Fruit fly (Drosophila melanogaster) whole organism, prepupa: ENCODE results near the gene Glg1.
A peak's percentile ranks its signal among the peaks of the same experiment; 100 is the strongest.

ENCODE experiments used
- CG10631 ChIP-seq: fragments of 200-800 bp; sonication (Bioruptor generic); optimal IDR thresholded peaks from 2 replicates; lab custom pipeline; 2016; ENCODE audit warnings: missing biosample characterization, missing genetic modification characterization
- CG10669 ChIP-seq: fragments of 200-800 bp; sonication (Bioruptor generic); optimal IDR thresholded peaks from 3 replicates; lab custom pipeline; 2018; ENCODE audit warnings: missing biosample characterization, mild to moderate bottlenecking, missing genetic modification characterization, moderate library complexity
- CG15336 ChIP-seq: fragments of 200-800 bp; sonication (Bioruptor generic); IDR thresholded peaks from 2 replicates; pipeline ENCODE4 v1.3.6; 2022; ENCODE audit warnings: missing biosample characterization, missing genetic modification characterization
- CG34406 ChIP-seq: fragments of 200-800 bp; sonication (Bioruptor generic); optimal IDR thresholded peaks from 3 replicates; lab custom pipeline; 2016; ENCODE audit warnings: missing biosample characterization, missing genetic modification characterization
- CG3919 ChIP-seq: fragments of 200-800 bp; sonication (Bioruptor generic); optimal IDR thresholded peaks from 3 replicates; lab custom pipeline; 2016; ENCODE audit warnings: missing biosample characterization, missing genetic modification characterization
- CG4318 ChIP-seq: fragments of 200-800 bp; sonication (Bioruptor generic); optimal IDR thresholded peaks from 3 replicates; lab custom pipeline; 2017; ENCODE audit warnings: missing biosample characterization, mild to moderate bottlenecking, missing genetic modification characterization
- CG6854 ChIP-seq: fragments of 200-800 bp; sonication (Bioruptor generic); optimal IDR thresholded peaks from 2 replicates; lab custom pipeline; 2017; ENCODE audit warnings: missing biosample characterization, mild to moderate bottlenecking, missing genetic modification characterization
- CG7368 ChIP-seq: fragments of 200-800 bp; sonication (Bioruptor generic); optimal IDR thresholded peaks from 3 replicates; lab custom pipeline; 2016; ENCODE audit warnings: missing biosample characterization, missing genetic modification characterization
- CG8319 ChIP-seq: fragments of 200-800 bp; sonication (Bioruptor generic); optimal IDR thresholded peaks from 3 replicates; lab custom pipeline; 2016; ENCODE audit warnings: missing biosample characterization, missing genetic modification characterization
- CG8632 ChIP-seq: fragments of 200-800 bp; sonication (Bioruptor generic); optimal IDR thresholded peaks from 3 replicates; lab custom pipeline; 2016; ENCODE audit warnings: missing biosample characterization, missing genetic modification characterization
- Eip75B ChIP-seq: fragments of 200-800 bp; sonication (Bioruptor generic); optimal IDR thresholded peaks from 3 replicates; lab custom pipeline; 2016; ENCODE audit warnings: missing biosample characterization, missing genetic modification characterization
- Ets96B ChIP-seq: fragments of 200-800 bp; optimal IDR thresholded peaks from 2 replicates; lab custom pipeline; 2019; ENCODE audit warnings: missing biosample characterization, mild to moderate bottlenecking, missing genetic modification characterization, moderate library complexity
- Hr38 ChIP-seq: sonication (Bioruptor generic); optimal IDR thresholded peaks from 2 replicates; lab custom pipeline; 2016; ENCODE audit warnings: missing biosample characterization, missing genetic modification characterization
- Hr39 ChIP-seq: fragments of 200-800 bp; sonication (Bioruptor generic); optimal IDR thresholded peaks from 2 replicates; lab custom pipeline; 2016; ENCODE audit warnings: missing biosample characterization, missing genetic modification characterization
- Hr4 ChIP-seq: fragments of 200-800 bp; sonication (Bioruptor generic); optimal IDR thresholded peaks from 3 replicates; lab custom pipeline; 2016; ENCODE audit warnings: missing biosample characterization, missing genetic modification characterization
- Met ChIP-seq: fragments of 200-800 bp; sonication (Bioruptor generic); optimal IDR thresholded peaks from 3 replicates; lab custom pipeline; 2016; ENCODE audit warnings: missing biosample characterization, missing genetic modification characterization
- achi ChIP-seq: fragments of 200-800 bp; sonication (Bioruptor generic); optimal IDR thresholded peaks from 3 replicates; lab custom pipeline; 2016; ENCODE audit warnings: missing biosample characterization, missing genetic modification characterization
- acj6 ChIP-seq: fragments of 200-800 bp; sonication (Bioruptor generic); optimal IDR thresholded peaks from 3 replicates; lab custom pipeline; 2016; ENCODE audit warnings: missing biosample characterization, missing genetic modification characterization
- cyc ChIP-seq: fragments of 200-800 bp; sonication (Bioruptor generic); optimal IDR thresholded peaks from 3 replicates; lab custom pipeline; 2016; ENCODE audit warnings: missing biosample characterization, missing genetic modification characterization
- dac ChIP-seq: fragments of 200-800 bp; sonication (Bioruptor generic); optimal IDR thresholded peaks from 2 replicates; lab custom pipeline; 2017; ENCODE audit warnings: missing biosample characterization, mild to moderate bottlenecking, missing genetic modification characterization
- dsx ChIP-seq: fragments of 200-800 bp; optimal IDR thresholded peaks from 3 replicates; lab custom pipeline; 2019; ENCODE audit warnings: missing biosample characterization, mild to moderate bottlenecking, missing genetic modification characterization, moderate library complexity; ENCODE audit not compliant: poor library complexity, severe bottlenecking
- eg ChIP-seq: fragments of 200-800 bp; sonication (Bioruptor generic); IDR thresholded peaks from 3 replicates; pipeline ENCODE4 v1.3.6; 2022; ENCODE audit warnings: missing biosample characterization, missing genetic modification characterization
- fd59A ChIP-seq: fragments of 200-800 bp; sonication (Bioruptor generic); optimal IDR thresholded peaks from 2 replicates; lab custom pipeline; 2017; ENCODE audit warnings: missing biosample characterization, mild to moderate bottlenecking, missing genetic modification characterization, missing genetic modification reagents
- fkh ChIP-seq: fragments of 200-800 bp; sonication (Bioruptor generic); optimal IDR thresholded peaks from 3 replicates; lab custom pipeline; 2017; ENCODE audit warnings: missing biosample characterization, mild to moderate bottlenecking, missing genetic modification characterization, moderate library complexity
- lz ChIP-seq: fragments of 200-800 bp; sonication (Bioruptor generic); optimal IDR thresholded peaks from 3 replicates; lab custom pipeline; 2016; ENCODE audit warnings: missing biosample characterization, missing genetic modification characterization
- net ChIP-seq: fragments of 200-800 bp; sonication (Bioruptor generic); optimal IDR thresholded peaks from 3 replicates; lab custom pipeline; 2016; ENCODE audit warnings: missing biosample characterization, missing genetic modification characterization
- ss ChIP-seq, 2 experiments: fragments of 200-800 bp; sonication (Bioruptor generic); optimal IDR thresholded peaks; 2 replicates in 1 of 2; 3 replicates in 1 of 2; lab custom pipeline; 2017 to 2018; ENCODE audit warnings: mild to moderate bottlenecking in 2 of 2, missing biosample characterization in 2 of 2, missing genetic modification characterization in 2 of 2, moderate library complexity in 1 of 2
- svp ChIP-seq: fragments of 200-800 bp; sonication (Bioruptor generic); peaks from one replicate; lab custom pipeline; 2016; ENCODE audit warnings: missing biosample characterization, missing genetic modification characterization
- topi ChIP-seq: fragments of 200-800 bp; sonication (Bioruptor generic); optimal IDR thresholded peaks from 3 replicates; lab custom pipeline; 2016; ENCODE audit warnings: missing biosample characterization, missing genetic modification characterization
- vri ChIP-seq: fragments of 200-800 bp; sonication (Bioruptor generic); optimal IDR thresholded peaks from 3 replicates; lab custom pipeline; 2016; ENCODE audit warnings: missing biosample characterization, mild to moderate bottlenecking, missing genetic modification characterization

The Glg1 gene

DNA sequence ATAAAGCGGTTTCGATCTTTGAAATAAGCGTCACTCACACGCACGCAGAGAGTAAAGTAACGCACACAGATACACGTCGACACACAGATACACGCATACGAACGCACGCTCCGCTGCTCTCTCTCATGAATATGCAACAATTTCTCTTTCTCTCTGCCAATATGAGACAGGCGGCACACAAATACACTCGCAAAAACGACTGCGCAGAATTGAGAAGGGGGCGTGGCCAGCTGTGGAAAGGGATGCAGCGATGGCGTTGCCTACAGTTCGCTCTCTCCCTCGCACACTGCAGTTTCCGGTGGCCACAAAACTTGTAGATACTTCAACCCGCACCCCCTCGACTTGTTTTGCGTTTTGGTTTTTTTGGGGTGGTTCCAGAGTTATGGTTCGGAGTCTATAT, 27.7 kb downstream of the Glg1 start (continued):
- peak; percentile 73 for TF ChIP-seq Eip75B (GFP tag; lab: Kevin White, UChicago)
- no peak for TF ChIP-seq Hr38 (GFP tag; lab: Kevin White, UChicago)
- no peak for TF ChIP-seq svp
- peak; percentile 92 for TF ChIP-seq CG6854 (GFP tag; lab: Kevin White, UChicago)
- peak; percentile 73 for TF ChIP-seq acj6 (GFP tag; lab: Kevin White, UChicago)
- no peak for TF ChIP-seq CG10631 (GFP tag; lab: Kevin White, UChicago)
- TF ChIP-seq topi (GFP tag; lab: Kevin White, UChicago): peak; percentile 63
- TF ChIP-seq Hr4: peak; percentile 23
- TF ChIP-seq vri (GFP tag; lab: Kevin White, UChicago): no peak
- TF ChIP-seq CG7368 (GFP tag; lab: Kevin White, UChicago): peak; percentile 87
- peak; percentile 83 for TF ChIP-seq net
- no peak for TF ChIP-seq Ets96B (tag; lab: Kevin White, UChicago)
- peak; percentile 71 for TF ChIP-seq lz (GFP tag; lab: Kevin White, UChicago)
- TF ChIP-seq fd59A (GFP tag; lab: Kevin White, UChicago): peak; percentile 41
- peak; percentile 59 for TF ChIP-seq dac
- TF ChIP-seq CG15336: peak; percentile 54; the same call in 1 of the 2 replicates
- TF ChIP-seq CG3919: peak; percentile 89
- peak; percentile 65 for TF ChIP-seq Hr39
- peak; percentile 83 for TF ChIP-seq eg (GFP tag; lab: Robert Waterston, UW)

- TF ChIP-seq fkh (GFP tag; lab: Kevin White, UChicago) (peak; percentile 23), Hr4 (no peak)
These were observed 29.5 kb downstream of the Glg1 start for dm6 chr3L:21477866-21478265.

- TF ChIP-seq dsx (peak; percentile 66), fkh (GFP tag; lab: Kevin White, UChicago) (peak; percentile 75), ss (GFP tag; optimal IDR thresholded peaks at IDR 0.05; lab: Kevin White, UChicago) (no peak)
These were observed 30.8 kb downstream of the Glg1 start, which contains the start of gene croc for dm6 chr3L:21476429-21477006. croc (minus strand) TSS chr3L:21476479.

- TF ChIP-seq CG8319 (GFP tag; lab: Kevin White, UChicago) (no peak), fkh (GFP tag; lab: Kevin White, UChicago) (peak; percentile 1), achi (no peak), topi (GFP tag; lab: Kevin White, UChicago) (no peak), fd59A (GFP tag; lab: Kevin White, UChicago) (no peak), CG10669 (no peak), CG10631 (GFP tag; lab: Kevin White, UChicago) (no peak), CG4318 (GFP tag; lab: Kevin White, UChicago) (no peak)
These were observed 35.4 kb downstream of the Glg1 start for dm6 chr3L:21471895-21472294.

DNA sequence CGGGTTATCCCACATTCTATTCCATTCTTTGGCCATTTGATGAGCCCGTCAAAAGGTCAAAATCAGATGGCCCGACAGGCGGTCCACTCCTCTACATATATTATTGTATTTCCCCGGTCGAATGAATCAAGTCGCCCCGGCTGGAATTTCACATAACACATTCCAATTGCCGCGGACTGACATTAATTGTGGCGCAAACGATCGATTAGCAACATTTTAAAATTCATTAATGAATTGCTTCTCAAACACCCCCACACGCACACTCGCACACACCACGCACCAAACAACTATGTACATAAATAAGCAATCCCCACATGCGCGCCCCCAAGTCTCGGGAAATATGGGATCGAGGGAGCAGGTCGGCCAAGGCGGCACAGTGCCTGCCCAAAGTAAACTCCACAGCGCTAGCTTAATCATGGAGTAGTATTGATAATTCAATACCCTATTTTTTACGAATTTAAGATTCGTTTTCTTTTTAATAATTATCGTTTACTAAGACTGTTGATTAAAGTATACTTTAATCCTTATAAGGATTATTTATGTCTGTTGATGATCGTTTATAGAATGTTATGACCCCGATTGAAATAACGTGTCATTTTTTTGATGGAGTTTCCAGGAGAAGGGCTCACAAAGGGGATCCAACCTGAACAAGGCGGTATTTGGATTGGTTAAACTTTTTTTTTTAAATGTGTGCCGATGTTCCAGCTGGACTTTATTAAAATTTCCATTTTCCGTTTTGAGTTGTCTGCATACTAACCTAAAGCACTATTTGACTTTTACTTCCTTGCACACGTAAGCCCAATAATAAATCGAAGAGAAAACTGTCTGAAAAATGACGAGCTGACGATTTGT, 41.9 kb downstream of the Glg1 start:
- TF ChIP-seq cyc (GFP tag; lab: Kevin White, UChicago) (no peak), Met (GFP tag; lab: Kevin White, UChicago) (no peak), ss (GFP tag; optimal IDR thresholded peaks at IDR 0.05; lab: Kevin White, UChicago) (no peak)
- TF ChIP-seq, all 60 proteins: peak for 0

dm6 chr3L:21464240-21464639, 43.1 kb downstream of the Glg1 start:
- TF ChIP-seq vri (GFP tag; lab: Kevin White, UChicago) (no peak), Met (GFP tag; lab: Kevin White, UChicago) (peak; percentile 29), fkh (GFP tag; lab: Kevin White, UChicago) (peak; percentile 71), CG3919 (peak; percentile 50), CG8632 (peak; percentile 20), CG10669 (peak; percentile 0), CG4318 (GFP tag; lab: Kevin White, UChicago) (no peak), topi (GFP tag; lab: Kevin White, UChicago) (peak; percentile 25), svp (peak; percentile 58), CG34406 (GFP tag; lab: Kevin White, UChicago) (peak; percentile 7)
